Fruit fly (Drosophila melanogaster) whole organism, prepupa: ENCODE measurements around the gene AttD.

ENCODE experiments used
- CG11762 ChIP-seq: fragments of 200-800 bp; sonication (Bioruptor generic); optimal IDR thresholded peaks from 3 replicates; lab custom pipeline; 2016; ENCODE audit warnings: missing biosample characterization, missing genetic modification characterization; ENCODE audit not compliant: insufficient read depth
- CG32006 ChIP-seq: fragments of 200-800 bp; sonication (Bioruptor generic); optimal IDR thresholded peaks from 3 replicates; lab custom pipeline; 2017; ENCODE audit warnings: missing biosample characterization, mild to moderate bottlenecking, missing genetic modification characterization
- CG6276 ChIP-seq: fragments of 200-800 bp; sonication (Bioruptor generic); optimal IDR thresholded peaks from 2 replicates; lab custom pipeline; 2017; ENCODE audit warnings: missing biosample characterization, mild to moderate bottlenecking, missing genetic modification characterization
- CG7368 ChIP-seq: fragments of 200-800 bp; sonication (Bioruptor generic); optimal IDR thresholded peaks from 3 replicates; lab custom pipeline; 2016; ENCODE audit warnings: missing biosample characterization, missing genetic modification characterization
- Gug ChIP-seq: fragments of 200-800 bp; sonication (Bioruptor generic); IDR thresholded peaks from 2 replicates; pipeline ENCODE4 v1.3.6; 2022; ENCODE audit warnings: missing biosample characterization, missing genetic modification characterization
- Hr4 ChIP-seq: fragments of 200-800 bp; sonication (Bioruptor generic); optimal IDR thresholded peaks from 3 replicates; lab custom pipeline; 2016; ENCODE audit warnings: missing biosample characterization, missing genetic modification characterization
- fd59A ChIP-seq: fragments of 200-800 bp; sonication (Bioruptor generic); optimal IDR thresholded peaks from 2 replicates; lab custom pipeline; 2017; ENCODE audit warnings: missing biosample characterization, mild to moderate bottlenecking, missing genetic modification characterization, missing genetic modification reagents
- fkh ChIP-seq: fragments of 200-800 bp; sonication (Bioruptor generic); optimal IDR thresholded peaks from 3 replicates; lab custom pipeline; 2017; ENCODE audit warnings: missing biosample characterization, mild to moderate bottlenecking, missing genetic modification characterization, moderate library complexity

- TF ChIP-seq fd59A (GFP tag; lab: Kevin White, UChicago) (no peak), fkh (GFP tag; lab: Kevin White, UChicago) (no peak), Gug (GFP tag; lab: Robert Waterston, UW) (no peak), CG7368 (GFP tag; lab: Kevin White, UChicago) (no peak), CG11762 (no peak), CG32006 (GFP tag; lab: Kevin White, UChicago) (no peak), CG6276 (no peak), Hr4 (GFP tag; lab: Kevin White, UChicago) (no peak)
Measured at dm6 chr3R:17611411-17611810, 13.7 kb upstream of the AttD start, which contains the start of gene Edg91.
